Fruit fly (Drosophila melanogaster): ENCODE data around the gene Atg1.

Gene Atg1

dm6 chr3L:12803159-12804034 is 1.5 kb downstream of the Atg1 start:
- peak; percentile 21 for TF ChIP-seq CG7045 (GFP tag; optimal IDR thresholded peaks at IDR 0.05)
- peak; percentile 64 for TF ChIP-seq kay (GFP tag; ENCODE audit: borderline replicate concordance)
- TF ChIP-seq tj (GFP tag; optimal IDR thresholded peaks at IDR 0.05), result peak; percentile 8
- no peak for TF ChIP-seq CG33017 (tag; optimal IDR thresholded peaks at IDR 0.05)
- no peak for TF ChIP-seq CG5204 (GFP tag; optimal IDR thresholded peaks at IDR 0.05)
- TF ChIP-seq CG14711 (tag; optimal IDR thresholded peaks at IDR 0.05), result peak; percentile 18

- TF ChIP-seq Crg-1 (GFP tag; optimal IDR thresholded peaks at IDR 0.05) (peak; percentile 18), tj (GFP tag; optimal IDR thresholded peaks at IDR 0.05) (peak; percentile 46), CG11617 (GFP tag; optimal IDR thresholded peaks at IDR 0.05) (peak; percentile 23), CG1620 (GFP tag; optimal IDR thresholded peaks at IDR 0.05) (no peak), CG33017 (tag; optimal IDR thresholded peaks at IDR 0.05) (peak; percentile 52), CG12768 (GFP tag; optimal IDR thresholded peaks at IDR 0.05) (peak; percentile 86), toe (GFP tag; optimal IDR thresholded peaks at IDR 0.05) (peak; percentile 28), Mnt (GFP tag; optimal IDR thresholded peaks at IDR 0.05) (no peak), cic (GFP tag; optimal IDR thresholded peaks at IDR 0.05) (peak; percentile 86), kay (GFP tag; ENCODE audit: borderline replicate concordance) (peak; percentile 88), bab1 (GFP tag; optimal IDR thresholded peaks at IDR 0.05) (no peak), CG7045 (GFP tag; optimal IDR thresholded peaks at IDR 0.05) (peak; percentile 23), CG14711 (tag; optimal IDR thresholded peaks at IDR 0.05) (peak; percentile 35)
These were observed 2.5 kb downstream of the Atg1 start for dm6 chr3L:12802443-12802865.

- TF ChIP-seq Hr96 (GFP tag; optimal IDR thresholded peaks at IDR 0.05) (no peak), CG7045 (GFP tag; optimal IDR thresholded peaks at IDR 0.05) (no peak), CG12768 (GFP tag; optimal IDR thresholded peaks at IDR 0.05) (no peak), ovo (GFP tag; optimal IDR thresholded peaks at IDR 0.05) (no peak), cic (GFP tag; optimal IDR thresholded peaks at IDR 0.05) (no peak), kay (GFP tag; ENCODE audit: borderline replicate concordance) (no peak), toe (GFP tag; optimal IDR thresholded peaks at IDR 0.05) (no peak), CG1620 (GFP tag; optimal IDR thresholded peaks at IDR 0.05) (no peak), CG11617 (GFP tag; optimal IDR thresholded peaks at IDR 0.05) (no peak), Clk (GFP tag; optimal IDR thresholded peaks at IDR 0.05) (no peak), tj (GFP tag; optimal IDR thresholded peaks at IDR 0.05) (no peak), cnc (optimal IDR thresholded peaks at IDR 0.05) (no peak), CG5204 (GFP tag; optimal IDR thresholded peaks at IDR 0.05) (no peak), Crg-1 (GFP tag; optimal IDR thresholded peaks at IDR 0.05) (no peak), CG7101 (tag; optimal IDR thresholded peaks at IDR 0.05) (no peak), bab1 (GFP tag; optimal IDR thresholded peaks at IDR 0.05) (no peak)
These were observed 4.7 kb downstream of the Atg1 start for dm6 chr3L:12800167-12800566.

- TF ChIP-seq cic (GFP tag; optimal IDR thresholded peaks at IDR 0.05), result no peak
- TF ChIP-seq CG5204 (GFP tag; optimal IDR thresholded peaks at IDR 0.05), result no peak
- TF ChIP-seq pad (GFP tag; optimal IDR thresholded peaks at IDR 0.05), result no peak
- no peak for TF ChIP-seq CG12768 (GFP tag; optimal IDR thresholded peaks at IDR 0.05)
- no peak for TF ChIP-seq cnc (optimal IDR thresholded peaks at IDR 0.05)
- TF ChIP-seq CG11617 (GFP tag; optimal IDR thresholded peaks at IDR 0.05), result no peak
- no peak for TF ChIP-seq toe (GFP tag; optimal IDR thresholded peaks at IDR 0.05)
- no peak for TF ChIP-seq Mnt (GFP tag; optimal IDR thresholded peaks at IDR 0.05)
- no peak for TF ChIP-seq ovo (GFP tag; optimal IDR thresholded peaks at IDR 0.05)
- no peak for TF ChIP-seq CG33017 (tag; optimal IDR thresholded peaks at IDR 0.05)
These were observed 5.3 kb downstream of the Atg1 start for dm6 chr3L:12799431-12800147.

- TF ChIP-seq CG14711 (tag; optimal IDR thresholded peaks at IDR 0.05), result no peak
- peak; percentile 53 for TF ChIP-seq pad (GFP tag; optimal IDR thresholded peaks at IDR 0.05)
- peak; percentile 56 for TF ChIP-seq Crg-1 (GFP tag; optimal IDR thresholded peaks at IDR 0.05)
- peak; percentile 92 for TF ChIP-seq cic (GFP tag; optimal IDR thresholded peaks at IDR 0.05)
- peak; percentile 72 for TF ChIP-seq CG12768 (GFP tag; optimal IDR thresholded peaks at IDR 0.05)
- TF ChIP-seq CG11617 (GFP tag; optimal IDR thresholded peaks at IDR 0.05), result peak; percentile 68
- peak; percentile 33 for TF ChIP-seq Hr96 (GFP tag; optimal IDR thresholded peaks at IDR 0.05)
- peak; percentile 70 for TF ChIP-seq CG7101 (tag; optimal IDR thresholded peaks at IDR 0.05)
- TF ChIP-seq Mnt (GFP tag; optimal IDR thresholded peaks at IDR 0.05), result peak; percentile 55
- TF ChIP-seq CG1620 (GFP tag; optimal IDR thresholded peaks at IDR 0.05), result no peak
- peak; percentile 60 for TF ChIP-seq CG33017 (tag; optimal IDR thresholded peaks at IDR 0.05)
- TF ChIP-seq toe (GFP tag; optimal IDR thresholded peaks at IDR 0.05), result peak; percentile 26
- peak; percentile 15 for TF ChIP-seq tj (GFP tag; optimal IDR thresholded peaks at IDR 0.05)
- TF ChIP-seq ovo (GFP tag; optimal IDR thresholded peaks at IDR 0.05), result peak; percentile 46
- TF ChIP-seq kay (GFP tag; ENCODE audit: borderline replicate concordance), result peak; percentile 63
- TF ChIP-seq cnc (optimal IDR thresholded peaks at IDR 0.05), result no peak
- TF ChIP-seq CG7045 (GFP tag; optimal IDR thresholded peaks at IDR 0.05), result peak; percentile 29
- TF ChIP-seq bab1 (GFP tag; optimal IDR thresholded peaks at IDR 0.05), result no peak
- peak; percentile 71 for TF ChIP-seq CG5204 (GFP tag; optimal IDR thresholded peaks at IDR 0.05)
- peak; percentile 37 for TF ChIP-seq Clk (GFP tag; optimal IDR thresholded peaks at IDR 0.05)
These were observed 6.1 kb downstream of the Atg1 start for dm6 chr3L:12798795-12799311.
